Worm (Caenorhabditis elegans): Measurements from ENCODE around the gene gei-6.

gei-6 gene

ce11 chrV:7198403-7198802, 32.2 kb downstream of the gei-6 start (continued):
- TF ChIP-seq Y105C5A.15 (GFP tag; IDR thresholded peaks at IDR 0.05) (no peak), nhr-25 (tag; optimal IDR thresholded peaks at IDR 0.05; ENCODE audit: borderline replicate concordance, insufficient read depth) (no peak)

ce11 chrV:7197036-7197435, 33.6 kb downstream of the gei-6 start:
- 0 out of 2 replicates have a peak, but pooled peaks have one; percentile 20 for TF ChIP-seq nhr-42 (GFP tag; IDR thresholded peaks at IDR 0.05)
- TF ChIP-seq lim-7 (GFP tag; IDR thresholded peaks at IDR 0.05), result 0 out of 2 replicates have a peak, but pooled peaks have one; percentile 49
- no peak for TF ChIP-seq T20F7.1 (GFP tag; optimal IDR thresholded peaks at IDR 0.05)

ce11 chrV:7196498-7196966, 34.1 kb downstream of the gei-6 start, which contains the start of gene F09G2.2:
TSS of gene F09G2.2 (plus strand) at chrV:7196916.
- TF ChIP-seq dmd-9 (GFP tag; IDR thresholded peaks at IDR 0.05) (0 out of 2 replicates have a peak, but pooled peaks have one; percentile 45), dmd-6 (GFP tag; IDR thresholded peaks at IDR 0.05) (peak; percentile 97), ceh-32 (tag; optimal IDR thresholded peaks at IDR 0.05; ENCODE audit: poor library complexity) (no peak), spr-1 (tag; optimal IDR thresholded peaks at IDR 0.05) (peak; percentile 56), nhr-10 (tag; optimal IDR thresholded peaks at IDR 0.05) (no peak), ceh-28 (tag; optimal IDR thresholded peaks at IDR 0.05) (no peak), set-16 (GFP tag; IDR thresholded peaks at IDR 0.05) (peak; percentile 61), ZK546.5 (tag; optimal IDR thresholded peaks at IDR 0.05) (no peak), aha-1 (tag) (peak; percentile 99), ceh-44 (GFP tag; IDR thresholded peaks at IDR 0.05) (no peak), cey-2 (tag; optimal IDR thresholded peaks at IDR 0.05; ENCODE audit: borderline replicate concordance, insufficient read depth) (no peak), gei-8 (GFP tag; optimal IDR thresholded peaks at IDR 0.05) (no peak), F44E2.7 (GFP tag; IDR thresholded peaks at IDR 0.05) (no peak), mdl-1 (tag; optimal IDR thresholded peaks at IDR 0.05) (peak in 1 of 2 experiments; percentile 65), F10B5.3 (tag; optimal IDR thresholded peaks at IDR 0.05) (no peak), attf-4 (tag; optimal IDR thresholded peaks at IDR 0.05) (no peak), dve-1 (tag; optimal IDR thresholded peaks at IDR 0.05; ENCODE audit: insufficient read depth) (peak; percentile 97), ceh-62 (tag; optimal IDR thresholded peaks at IDR 0.05) (no peak), Y5F2A.4 (GFP tag; optimal IDR thresholded peaks at IDR 0.05) (no peak), daf-19 (GFP tag; conservative IDR thresholded peaks at IDR 0.05) (no peak), daf-16 (GFP tag; optimal IDR thresholded peaks at IDR 0.05) (peak; percentile 52 to 69), daf-16 (tag; optimal IDR thresholded peaks at IDR 0.05) (peak; percentile 83), ceh-20 (GFP tag; IDR thresholded peaks at IDR 0.05) (peak; percentile 88), mdt-29 (GFP tag; IDR thresholded peaks at IDR 0.05) (0 out of 2 replicates have a peak, but pooled peaks have one; percentile 30), skn-1 (tag; optimal IDR thresholded peaks at IDR 0.05) (no peak), Y105C5A.15 (GFP tag; IDR thresholded peaks at IDR 0.05) (no peak), madf-9 (GFP tag; conservative IDR thresholded peaks at IDR 0.05) (peak; percentile 73), mep-1 (tag; optimal IDR thresholded peaks at IDR 0.05) (peak; percentile 90), lin-29 (GFP tag; IDR thresholded peaks at IDR 0.05) (peak; percentile 80; the same call in 1 of the 2 replicates), hmg-1.1 (GFP tag; IDR thresholded peaks at IDR 0.05) (peak; percentile 89), daf-12 (tag; optimal IDR thresholded peaks at IDR 0.05) (no peak), Y48G9A.11 (GFP tag; IDR thresholded peaks at IDR 0.05) (peak; percentile 63), nhr-237 (tag; optimal IDR thresholded peaks at IDR 0.05) (no peak), php-3 (GFP tag; IDR thresholded peaks at IDR 0.05) (peak; percentile 46; the same call in 1 of the 2 replicates), pha-4 (GFP tag; IDR thresholded peaks at IDR 0.05) (peak; percentile 78; the same call in 1 of the 2 replicates), pha-4 (tag; optimal IDR thresholded peaks at IDR 0.05) (no peak), mxl-3 (GFP tag; optimal IDR thresholded peaks at IDR 0.05) (peak; percentile 43), rbr-2 (tag; optimal IDR thresholded peaks at IDR 0.05) (peak; percentile 90), lin-1 (GFP tag; IDR thresholded peaks at IDR 0.05) (peak; percentile 65), hif-1 (tag; optimal IDR thresholded peaks at IDR 0.05) (peak in 1 of 2 experiments; percentile 78), dmd-8 (GFP tag; IDR thresholded peaks at IDR 0.05) (no peak), nhr-41 (GFP tag; IDR thresholded peaks at IDR 0.05) (no peak), lin-38 (GFP tag; IDR thresholded peaks at IDR 0.05) (peak; percentile 87)

Measured in whole organism, L4 larva.